Worm (Caenorhabditis elegans) whole organism, L1 larva: Measurements from ENCODE around the gene C09E8.1.

Experiments used
- C04F5.9 ChIP-seq: sonication (generic microtip); optimal IDR thresholded peaks from 2 replicates; lab custom pipeline; 2016; ENCODE audit warnings: missing genetic modification characterization, missing compliant biosample characterization
- C16A3.4 ChIP-seq: fragments of 150-350 bp; optimal IDR thresholded peaks from 2 replicates; lab custom pipeline; 2014; ENCODE audit warnings: missing biosample characterization, missing genetic modification characterization
- C34B4.2 ChIP-seq: sonication (generic microtip); optimal IDR thresholded peaks from 2 replicates; lab custom pipeline; 2017; ENCODE audit warnings: mild to moderate bottlenecking, missing genetic modification characterization, missing compliant biosample characterization
- Y116A8C.19 ChIP-seq: sonication (generic microtip); optimal IDR thresholded peaks from 2 replicates; lab custom pipeline; 2016; ENCODE audit warnings: missing compliant biosample characterization, missing genetic modification characterization, borderline replicate concordance
- aha-1 ChIP-seq: fragments of 150-350 bp; optimal IDR thresholded peaks from 2 replicates; lab custom pipeline; 2014; ENCODE audit warnings: missing biosample characterization, missing genetic modification characterization
- alr-1 ChIP-seq: fragments of 200-800 bp; sonication (Bioruptor generic); optimal IDR thresholded peaks from 2 replicates; lab custom pipeline; 2018; ENCODE audit warnings: borderline replicate concordance, mild to moderate bottlenecking, missing genetic modification characterization, missing compliant biosample characterization
- ceh-63 ChIP-seq: fragments of 200-800 bp; sonication (Bioruptor generic); optimal IDR thresholded peaks from 2 replicates; lab custom pipeline; 2018; ENCODE audit warnings: mild to moderate bottlenecking, missing genetic modification characterization, missing compliant biosample characterization
- ceh-88 ChIP-seq: fragments of 200-800 bp; sonication (Bioruptor generic); IDR thresholded peaks from 2 replicates; pipeline ENCODE4 v1.3.6; 2022; ENCODE audit warnings: missing genetic modification characterization, missing compliant biosample characterization
- ceh-90 ChIP-seq: sonication (generic microtip); optimal IDR thresholded peaks from 2 replicates; lab custom pipeline; 2016; ENCODE audit warnings: missing genetic modification characterization, missing compliant biosample characterization
- ces-1 ChIP-seq: fragments of 150-350 bp; optimal IDR thresholded peaks from 2 replicates; lab custom pipeline; 2014; ENCODE audit warnings: missing biosample characterization, missing genetic modification reagents, missing genetic modification characterization
- dpl-1 ChIP-seq, 3 experiments: fragments of 150-350 bp in 2 of 3; sonication (generic microtip) in 1 of 3; optimal IDR thresholded peaks; 2 replicates each; lab custom pipeline; 2014 to 2017; ENCODE audit warnings: missing biosample characterization in 3 of 3, missing genetic modification characterization in 3 of 3, missing genetic modification reagents in 3 of 3
- dsc-1 ChIP-seq: sonication (generic microtip); optimal IDR thresholded peaks from 2 replicates; lab custom pipeline; 2016; ENCODE audit warnings: mild to moderate bottlenecking, missing genetic modification characterization, missing compliant biosample characterization
- efl-3 ChIP-seq: fragments of 200-800 bp; sonication (Bioruptor generic); optimal IDR thresholded peaks from 2 replicates; lab custom pipeline; 2018; ENCODE audit warnings: mild to moderate bottlenecking, missing genetic modification characterization, missing compliant biosample characterization
- egl-13 ChIP-seq: sonication (generic microtip); optimal IDR thresholded peaks from 2 replicates; lab custom pipeline; 2016; ENCODE audit warnings: missing genotype, missing genetic modification reagents, missing genetic modification characterization, missing compliant biosample characterization
- elt-2 ChIP-seq: sonication (generic microtip); optimal IDR thresholded peaks from 2 replicates; lab custom pipeline; 2016; ENCODE audit warnings: missing genetic modification characterization, mild to moderate bottlenecking, inconsistent platforms, missing compliant biosample characterization, missing genetic modification reagents
- elt-3 ChIP-seq, 6 experiments: fragments of 150-350 bp in 1 of 6; sonication (generic microtip); optimal IDR thresholded peaks; 2 replicates each; lab custom pipeline; 2017 to 2018; ENCODE audit warnings: missing biosample characterization in 6 of 6, missing genetic modification characterization in 6 of 6, inconsistent platforms in 1 of 6
- ets-5 ChIP-seq: fragments of 200-800 bp; sonication (Bioruptor generic); IDR thresholded peaks from 2 replicates; pipeline ENCODE4 v1.3.6; 2022; ENCODE audit warnings: missing genetic modification characterization, missing compliant biosample characterization
- fkh-10 ChIP-seq: sonication (generic microtip); optimal IDR thresholded peaks from 2 replicates; lab custom pipeline; 2017; ENCODE audit warnings: missing biosample characterization, missing genetic modification reagents, missing genetic modification characterization
- fkh-8 ChIP-seq: sonication (generic microtip); optimal IDR thresholded peaks from 2 replicates; lab custom pipeline; 2016; ENCODE audit warnings: mild to moderate bottlenecking, missing genetic modification characterization, missing compliant biosample characterization
- fos-1 ChIP-seq: fragments of 150-350 bp; optimal IDR thresholded peaks from 2 replicates; lab custom pipeline; 2014; ENCODE audit warnings: missing biosample characterization, missing genetic modification characterization
- grh-1 ChIP-seq: fragments of 200-800 bp; sonication (Bioruptor generic); IDR thresholded peaks from 2 replicates; pipeline ENCODE4 v1.3.6; 2022; ENCODE audit warnings: missing genetic modification reagents, missing genetic modification characterization, missing compliant biosample characterization
- hlh-17 ChIP-seq: fragments of 200-800 bp; sonication (Bioruptor generic); optimal IDR thresholded peaks from 2 replicates; lab custom pipeline; 2018; ENCODE audit warnings: missing genetic modification characterization, mild to moderate bottlenecking, missing compliant biosample characterization, moderate library complexity, borderline replicate concordance
- isw-1 ChIP-seq: fragments of 200-800 bp; sonication (Bioruptor generic); IDR thresholded peaks from 2 replicates; pipeline ENCODE4 v1.3.6; 2022; ENCODE audit warnings: missing genetic modification characterization, missing compliant biosample characterization
- jun-1 ChIP-seq: fragments of 150-350 bp; optimal IDR thresholded peaks from 2 replicates; lab custom pipeline; 2014; ENCODE audit warnings: missing biosample characterization, missing genetic modification reagents, missing genetic modification characterization
- lin-14 ChIP-seq: fragments of 200-800 bp; sonication (Bioruptor generic); optimal IDR thresholded peaks from 2 replicates; lab custom pipeline; 2018; ENCODE audit warnings: mild to moderate bottlenecking, missing genetic modification characterization, moderate library complexity, missing compliant biosample characterization
- lin-15B ChIP-seq: fragments of 150-350 bp; sonication (generic microtip); optimal IDR thresholded peaks from 3 replicates; lab custom pipeline; 2014; ENCODE audit warnings: missing biosample characterization, missing genetic modification characterization
- lin-39 ChIP-seq: fragments of 150-350 bp; optimal IDR thresholded peaks from 2 replicates; lab custom pipeline; 2014; ENCODE audit warnings: missing biosample characterization, missing genetic modification reagents, missing genetic modification characterization
- lsy-2 ChIP-seq, 2 experiments: fragments of 150-350 bp; optimal IDR thresholded peaks; 2 replicates each; lab custom pipeline; 2014; ENCODE audit warnings: missing biosample characterization in 2 of 2, missing genetic modification characterization in 2 of 2
- mdl-1 ChIP-seq, 2 experiments: fragments of 150-350 bp; optimal IDR thresholded peaks; 2 replicates each; lab custom pipeline; 2014 to 2017; ENCODE audit warnings: missing biosample characterization in 2 of 2, missing genetic modification characterization in 2 of 2, inconsistent platforms in 1 of 2
- mef-2 ChIP-seq: fragments of 150-350 bp; optimal IDR thresholded peaks from 2 replicates; lab custom pipeline; 2014; ENCODE audit warnings: missing biosample characterization, missing genetic modification characterization
- nhr-12 ChIP-seq: sonication (generic microtip); optimal IDR thresholded peaks from 2 replicates; lab custom pipeline; 2017; ENCODE audit warnings: missing biosample characterization, missing genetic modification characterization
- nhr-28 ChIP-seq: fragments of 150-350 bp; optimal IDR thresholded peaks from 2 replicates; lab custom pipeline; 2014; ENCODE audit warnings: missing biosample characterization, missing genetic modification characterization
- nhr-47 ChIP-seq: sonication (generic microtip); optimal IDR thresholded peaks from 2 replicates; lab custom pipeline; 2016; ENCODE audit warnings: mild to moderate bottlenecking, missing genetic modification characterization, moderate library complexity, missing compliant biosample characterization
- nhr-71 ChIP-seq: sonication (generic microtip); optimal IDR thresholded peaks from 2 replicates; lab custom pipeline; 2016; ENCODE audit warnings: mild to moderate bottlenecking, missing genetic modification characterization, moderate library complexity, missing compliant biosample characterization
- nhr-77 ChIP-seq: fragments of 150-350 bp; optimal IDR thresholded peaks from 2 replicates; lab custom pipeline; 2014; ENCODE audit warnings: missing biosample characterization, missing genetic modification characterization
- nhr-84 ChIP-seq: sonication (generic microtip); optimal IDR thresholded peaks from 2 replicates; lab custom pipeline; 2017; ENCODE audit warnings: missing biosample characterization, missing genetic modification characterization
- nhr-85 ChIP-seq: sonication (generic microtip); peaks from one replicate; lab custom pipeline; 2016; ENCODE audit warnings: missing genetic modification characterization, inconsistent platforms, missing compliant biosample characterization
- nhr-90 ChIP-seq: sonication (generic microtip); optimal IDR thresholded peaks from 2 replicates; lab custom pipeline; 2016; ENCODE audit warnings: mild to moderate bottlenecking, missing genetic modification characterization, missing compliant biosample characterization; ENCODE audit not compliant: poor library complexity
- pax-3 ChIP-seq: fragments of 200-800 bp; sonication (Bioruptor generic); optimal IDR thresholded peaks from 2 replicates; lab custom pipeline; 2018; ENCODE audit warnings: mild to moderate bottlenecking, missing genetic modification characterization, moderate library complexity, missing compliant biosample characterization
- pqm-1 ChIP-seq: sonication (generic microtip); optimal IDR thresholded peaks from 3 replicates; lab custom pipeline; 2017; ENCODE audit warnings: missing biosample characterization, missing genetic modification characterization
- skn-1 ChIP-seq: fragments of 150-350 bp; optimal IDR thresholded peaks from 2 replicates; lab custom pipeline; 2014; ENCODE audit warnings: missing biosample characterization, missing genetic modification characterization
- snpc-4 ChIP-seq: fragments of 150-350 bp; optimal IDR thresholded peaks from 2 replicates; lab custom pipeline; 2014; ENCODE audit warnings: missing biosample characterization, missing genetic modification characterization
- snu-23 ChIP-seq: sonication (generic microtip); optimal IDR thresholded peaks from 2 replicates; lab custom pipeline; 2016; ENCODE audit warnings: missing genetic modification characterization, missing compliant biosample characterization
- sox-4 ChIP-seq: sonication (generic microtip); optimal IDR thresholded peaks from 2 replicates; lab custom pipeline; 2016; ENCODE audit warnings: missing genetic modification characterization, missing compliant biosample characterization
- sptf-1 ChIP-seq: fragments of 150-350 bp; optimal IDR thresholded peaks from 2 replicates; lab custom pipeline; 2014; ENCODE audit warnings: missing biosample characterization, missing genetic modification characterization
- tbx-2 ChIP-seq: sonication (generic microtip); optimal IDR thresholded peaks from 2 replicates; lab custom pipeline; 2016; ENCODE audit warnings: missing genetic modification characterization, missing compliant biosample characterization
- unc-130 ChIP-seq: fragments of 150-350 bp; optimal IDR thresholded peaks from 2 replicates; lab custom pipeline; 2017; ENCODE audit warnings: missing biosample characterization, missing genetic modification characterization, inconsistent platforms
- unc-30 ChIP-seq: sonication (generic microtip); optimal IDR thresholded peaks from 2 replicates; lab custom pipeline; 2017; ENCODE audit warnings: missing biosample characterization, missing genetic modification characterization
- unc-62 ChIP-seq: fragments of 150-350 bp; optimal IDR thresholded peaks from 2 replicates; lab custom pipeline; 2014; ENCODE audit warnings: missing biosample characterization, missing genetic modification reagents, missing genetic modification characterization
- unc-86 ChIP-seq: sonication (generic microtip); optimal IDR thresholded peaks from 2 replicates; lab custom pipeline; 2016; ENCODE audit warnings: missing genetic modification characterization, missing compliant biosample characterization
- unc-98 ChIP-seq: fragments of 200-800 bp; sonication (Bioruptor generic); IDR thresholded peaks from 2 replicates; pipeline ENCODE4 v1.3.6; 2022; ENCODE audit warnings: missing genetic modification characterization, missing compliant biosample characterization
- vab-15 ChIP-seq: sonication (generic microtip); optimal IDR thresholded peaks from 2 replicates; lab custom pipeline; 2017; ENCODE audit warnings: missing genotype, mild to moderate bottlenecking, missing genetic modification characterization, missing compliant biosample characterization
- zip-4 ChIP-seq: fragments of 200-800 bp; sonication (Bioruptor generic); optimal IDR thresholded peaks from 2 replicates; lab custom pipeline; 2018; ENCODE audit warnings: mild to moderate bottlenecking, missing genetic modification characterization, moderate library complexity, missing compliant biosample characterization
- ztf-11 ChIP-seq, 2 experiments: sonication (generic microtip); optimal IDR thresholded peaks; 2 replicates each; lab custom pipeline; 2016 to 2017; ENCODE audit warnings: missing genetic modification characterization in 2 of 2, missing biosample characterization in 1 of 2, missing compliant biosample characterization in 1 of 2

Gene C09E8.1

DNA sequence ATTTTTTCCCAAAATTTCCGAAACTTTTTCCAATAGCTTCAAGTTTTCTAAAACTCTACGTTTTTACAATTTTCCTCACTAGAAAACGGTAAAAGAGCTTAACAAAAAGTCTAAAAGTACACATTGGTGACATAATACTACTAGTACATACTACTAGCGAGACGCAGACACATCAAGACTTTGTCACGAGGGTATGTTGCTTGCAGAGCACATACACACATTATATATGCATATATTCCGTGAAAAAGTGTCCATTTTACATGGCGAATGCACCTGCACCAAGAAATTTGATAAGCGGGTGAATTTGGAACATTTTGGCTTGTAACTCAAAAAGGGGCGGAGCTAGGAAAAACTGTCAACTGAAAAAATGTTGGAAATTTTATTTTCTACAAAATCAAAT lies 45.0 kb downstream of the C09E8.1 start:
- no peak for TF ChIP-seq unc-130 (tag; lab: Kevin White, UChicago)
- no peak for TF ChIP-seq hlh-17 (GFP tag; lab: Kevin White, UChicago)
- peak; percentile 10 for TF ChIP-seq nhr-90 (tag; lab: Kevin White, UChicago)
- no peak for TF ChIP-seq unc-98 (GFP tag; lab: Robert Waterston, UW)
- TF ChIP-seq elt-3 (tag; optimal IDR thresholded peaks at IDR 0.05; lab: Kevin White, UChicago): no peak
- no peak for TF ChIP-seq alr-1 (tag; lab: Kevin White, UChicago)
- no peak for TF ChIP-seq vab-15 (tag; lab: Kevin White, UChicago)
- no peak for TF ChIP-seq snpc-4 (tag; lab: Kevin White, UChicago)
- TF ChIP-seq nhr-28 (tag; lab: Kevin White, UChicago): no peak
- peak; percentile 15; the same call in 1 of the 2 replicates for TF ChIP-seq isw-1
- peak; percentile 78 for TF ChIP-seq fkh-8 (tag; lab: Kevin White, UChicago)
- TF ChIP-seq sox-4 (tag; lab: Kevin White, UChicago): no peak
- TF ChIP-seq lin-39 (tag; lab: Kevin White, UChicago): no peak
- TF ChIP-seq C34B4.2: no peak
- no peak for TF ChIP-seq unc-30 (tag; lab: Kevin White, UChicago)
- peak; percentile 50 to 54 for TF ChIP-seq lsy-2 (tag; optimal IDR thresholded peaks at IDR 0.05; lab: Kevin White, UChicago)
- no peak for TF ChIP-seq nhr-12
- no peak for TF ChIP-seq nhr-77 (tag; lab: Kevin White, UChicago)
- no peak for TF ChIP-seq grh-1 (GFP tag; lab: Robert Waterston, UW)
- no peak for TF ChIP-seq pax-3 (tag; lab: Kevin White, UChicago)
- TF ChIP-seq fos-1: no peak
- TF ChIP-seq lin-14: peak; percentile 71
- TF ChIP-seq ets-5 (GFP tag; lab: Robert Waterston, UW): no peak
- TF ChIP-seq ceh-63 (GFP tag; lab: Kevin White, UChicago): no peak
- no peak for TF ChIP-seq nhr-84 (tag; lab: Kevin White, UChicago)
- no peak for TF ChIP-seq fkh-10 (GFP tag; lab: Kevin White, UChicago)
- peak; percentile 60 for TF ChIP-seq nhr-47 (tag; lab: Kevin White, UChicago)
- no peak for TF ChIP-seq efl-3 (GFP tag; lab: Kevin White, UChicago)
- no peak for TF ChIP-seq ceh-90 (tag; lab: Kevin White, UChicago)
- no peak for TF ChIP-seq C04F5.9 (tag; lab: Kevin White, UChicago)
- TF ChIP-seq tbx-2: peak; percentile 30
- peak; percentile 71 for TF ChIP-seq nhr-71 (tag; lab: Kevin White, UChicago)
- no peak for TF ChIP-seq lin-15B (tag; lab: Kevin White, UChicago)
- peak; percentile 34 for TF ChIP-seq snu-23 (GFP tag; lab: Kevin White, UChicago)
- TF ChIP-seq ztf-11 (tag; optimal IDR thresholded peaks at IDR 0.05; lab: Kevin White, UChicago): no peak
- TF ChIP-seq dpl-1 (GFP tag; optimal IDR thresholded peaks at IDR 0.05; lab: Kevin White, UChicago): peak in 2 of 3 experiments; percentile 0 to 52
- peak; percentile 45 for TF ChIP-seq skn-1
- no peak for TF ChIP-seq C16A3.4 (tag; lab: Kevin White, UChicago)
- TF ChIP-seq pqm-1 (tag; lab: Kevin White, UChicago): no peak
- TF ChIP-seq nhr-85 (tag; lab: Kevin White, UChicago): no peak
- peak; percentile 4 for TF ChIP-seq dsc-1 (tag; lab: Kevin White, UChicago)
- TF ChIP-seq zip-4: no peak
- TF ChIP-seq egl-13 (tag; lab: Kevin White, UChicago): peak; percentile 35
- no peak for TF ChIP-seq ces-1 (GFP tag; lab: Kevin White, UChicago)
- no peak for TF ChIP-seq Y116A8C.19 (tag; lab: Kevin White, UChicago)
- TF ChIP-seq mdl-1 (tag; optimal IDR thresholded peaks at IDR 0.05; lab: Kevin White, UChicago): peak in 1 of 2 experiments; percentile 44
- TF ChIP-seq aha-1 (tag; lab: Kevin White, UChicago): no peak
- no peak for TF ChIP-seq elt-2 (tag; lab: Kevin White, UChicago)
- TF ChIP-seq ceh-88 (GFP tag; lab: Robert Waterston, UW): no peak
- TF ChIP-seq jun-1 (tag; lab: Kevin White, UChicago): no peak
- TF ChIP-seq unc-62: no peak
- no peak for TF ChIP-seq sptf-1
- peak; percentile 91 for TF ChIP-seq unc-86 (tag; lab: Kevin White, UChicago)
- no peak for TF ChIP-seq mef-2 (tag; lab: Kevin White, UChicago)
